Worm (Caenorhabditis elegans) whole organism, midembryonic: ENCODE data around the gene rgs-10.

ENCODE experiments used
- T22C8.4 ChIP-seq: fragments of 200-800 bp; sonication (Bioruptor generic); IDR thresholded peaks from 2 replicates; pipeline ENCODE4 v1.3.6; 2022; ENCODE audit warnings: missing genetic modification characterization, missing compliant biosample characterization
- cog-1 ChIP-seq: sonication (generic microtip); optimal IDR thresholded peaks from 2 replicates; lab custom pipeline; 2016; ENCODE audit warnings: missing genetic modification characterization, missing compliant biosample characterization
- flt-1 ChIP-seq: fragments of 200-800 bp; sonication (Bioruptor generic); IDR thresholded peaks from 2 replicates; pipeline ENCODE4 v1.3.6; 2022; ENCODE audit warnings: missing genetic modification characterization, missing compliant biosample characterization
- klf-2 ChIP-seq: fragments of 200-800 bp; sonication (Bioruptor generic); conservative IDR thresholded peaks from 2 replicates; pipeline ENCODE4 v1.3.6; 2022; ENCODE audit warnings: missing genetic modification reagents, missing genetic modification characterization, missing compliant biosample characterization
- med-1 ChIP-seq: sonication (generic microtip); optimal IDR thresholded peaks from 2 replicates; lab custom pipeline; 2017; ENCODE audit warnings: missing genetic modification characterization, mild to moderate bottlenecking, missing compliant biosample characterization, antibody characterized with exemption, missing genetic modification reagents; ENCODE audit not compliant: insufficient read depth
- ref-1 ChIP-seq: fragments of 200-800 bp; sonication (Bioruptor generic); conservative IDR thresholded peaks from 2 replicates; pipeline ENCODE4 v1.3.6; 2022; ENCODE audit warnings: missing genetic modification reagents, missing genetic modification characterization, missing compliant biosample characterization
- tab-1 ChIP-seq: fragments of 200-800 bp; sonication (Bioruptor generic); IDR thresholded peaks from 2 replicates; pipeline ENCODE4 v1.3.6; 2022; ENCODE audit warnings: missing genetic modification characterization, missing compliant biosample characterization
- ztf-23 ChIP-seq: fragments of 200-800 bp; sonication (Bioruptor generic); IDR thresholded peaks from 2 replicates; pipeline ENCODE4 v1.3.6; 2022; ENCODE audit warnings: missing genetic modification reagents, missing genetic modification characterization, missing compliant biosample characterization
- ztf-29 ChIP-seq: fragments of 200-800 bp; sonication (Bioruptor generic); IDR thresholded peaks from 2 replicates; pipeline ENCODE4 v1.3.6; 2022; ENCODE audit warnings: missing genetic modification reagents, missing genetic modification characterization, missing compliant biosample characterization

The rgs-10 gene

ce11 chrX:14962456-14962855, at the start of gene rgs-10:
rgs-10 (plus strand) TSS chrX:14962756.
- TF ChIP-seq cog-1 (no peak), tab-1 (GFP tag; lab: Robert Waterston, UW) (no peak), flt-1 (GFP tag; lab: Robert Waterston, UW) (no peak), ztf-29 (GFP tag; lab: Robert Waterston, UW) (no peak), med-1 (GFP tag; lab: Kevin White, UChicago) (no peak), ref-1 (GFP tag; lab: Robert Waterston, UW) (no peak), ztf-23 (GFP tag; lab: Robert Waterston, UW) (no peak)

ce11 chrX:14916767-14917166, 45.8 kb upstream of the rgs-10 start:
- TF ChIP-seq ztf-29 (GFP tag; lab: Robert Waterston, UW) (no peak), med-1 (GFP tag; lab: Kevin White, UChicago) (no peak), tab-1 (GFP tag; lab: Robert Waterston, UW) (no peak), cog-1 (no peak)

- no peak for TF ChIP-seq ztf-23 (GFP tag; lab: Robert Waterston, UW)
- no peak for TF ChIP-seq ztf-29 (GFP tag; lab: Robert Waterston, UW)
- TF ChIP-seq ref-1 (GFP tag; lab: Robert Waterston, UW): no peak
- no peak for TF ChIP-seq klf-2
- no peak for TF ChIP-seq flt-1 (GFP tag; lab: Robert Waterston, UW)
- TF ChIP-seq tab-1 (GFP tag; lab: Robert Waterston, UW): no peak
- TF ChIP-seq med-1 (GFP tag; lab: Kevin White, UChicago): no peak
- no peak for TF ChIP-seq cog-1
- no peak for TF ChIP-seq T22C8.4 (GFP tag; lab: Robert Waterston, UW)
These were observed 44.0 kb upstream of the rgs-10 start, which contains the start of gene npr-40 for ce11 chrX:14918538-14918937. npr-40 (plus strand) TSS chrX:14918838.

- TF ChIP-seq T22C8.4 (GFP tag; lab: Robert Waterston, UW) (no peak), ztf-23 (GFP tag; lab: Robert Waterston, UW) (no peak), tab-1 (GFP tag; lab: Robert Waterston, UW) (no peak), ztf-29 (GFP tag; lab: Robert Waterston, UW) (no peak), med-1 (GFP tag; lab: Kevin White, UChicago) (no peak), cog-1 (no peak), klf-2 (no peak)
These were observed 41.7 kb upstream of the rgs-10 start for ce11 chrX:14920880-14921279.

- TF ChIP-seq tab-1 (GFP tag; lab: Robert Waterston, UW) (no peak), med-1 (GFP tag; lab: Kevin White, UChicago) (no peak), ztf-23 (GFP tag; lab: Robert Waterston, UW) (no peak)
These were observed 39.8 kb upstream of the rgs-10 start for ce11 chrX:14922758-14923157.

ce11 chrX:14928854-14929253, 33.7 kb upstream of the rgs-10 start, which contains the start of gene ntr-2:
ntr-2 (minus strand) TSS chrX:14928954.
- TF ChIP-seq ztf-29 (GFP tag; lab: Robert Waterston, UW) (no peak), cog-1 (no peak), tab-1 (GFP tag; lab: Robert Waterston, UW) (no peak), ref-1 (GFP tag; lab: Robert Waterston, UW) (no peak), med-1 (GFP tag; lab: Kevin White, UChicago) (no peak), klf-2 (no peak), ztf-23 (GFP tag; lab: Robert Waterston, UW) (no peak), T22C8.4 (GFP tag; lab: Robert Waterston, UW) (no peak), flt-1 (GFP tag; lab: Robert Waterston, UW) (no peak)

ce11 chrX:14929512-14929911, 33.0 kb upstream of the rgs-10 start:
- no peak for TF ChIP-seq T22C8.4 (GFP tag; lab: Robert Waterston, UW)
- no peak for TF ChIP-seq ztf-23 (GFP tag; lab: Robert Waterston, UW)
- no peak for TF ChIP-seq klf-2
- no peak for TF ChIP-seq cog-1
- TF ChIP-seq ref-1 (GFP tag; lab: Robert Waterston, UW): no peak
- TF ChIP-seq med-1 (GFP tag; lab: Kevin White, UChicago): no peak
- no peak for TF ChIP-seq ztf-29 (GFP tag; lab: Robert Waterston, UW)
- TF ChIP-seq tab-1 (GFP tag; lab: Robert Waterston, UW): no peak
- no peak for TF ChIP-seq flt-1 (GFP tag; lab: Robert Waterston, UW)

- TF ChIP-seq cog-1: no peak
- TF ChIP-seq ref-1 (GFP tag; lab: Robert Waterston, UW): no peak
- TF ChIP-seq T22C8.4 (GFP tag; lab: Robert Waterston, UW): no peak
- TF ChIP-seq ztf-29 (GFP tag; lab: Robert Waterston, UW): no peak
- TF ChIP-seq tab-1 (GFP tag; lab: Robert Waterston, UW): no peak
- no peak for TF ChIP-seq ztf-23 (GFP tag; lab: Robert Waterston, UW)
- no peak for TF ChIP-seq klf-2
- TF ChIP-seq med-1 (GFP tag; lab: Kevin White, UChicago): no peak
- no peak for TF ChIP-seq flt-1 (GFP tag; lab: Robert Waterston, UW)
These were observed 31.1 kb upstream of the rgs-10 start for ce11 chrX:14931443-14931842.

- TF ChIP-seq klf-2: no peak
- TF ChIP-seq T22C8.4 (GFP tag; lab: Robert Waterston, UW): no peak
- TF ChIP-seq ztf-23 (GFP tag; lab: Robert Waterston, UW): no peak
- no peak for TF ChIP-seq med-1 (GFP tag; lab: Kevin White, UChicago)
- no peak for TF ChIP-seq ref-1 (GFP tag; lab: Robert Waterston, UW)
- no peak for TF ChIP-seq cog-1
- no peak for TF ChIP-seq ztf-29 (GFP tag; lab: Robert Waterston, UW)
- no peak for TF ChIP-seq flt-1 (GFP tag; lab: Robert Waterston, UW)
- TF ChIP-seq tab-1 (GFP tag; lab: Robert Waterston, UW): no peak
These were observed 24.4 kb upstream of the rgs-10 start for ce11 chrX:14938188-14938587.

ce11 chrX:14946217-14946463, 16.4 kb upstream of the rgs-10 start, which contains the start of gene mrp-5:
mrp-5 (minus strand) TSS chrX:14946317.
- TF ChIP-seq ztf-23 (GFP tag; lab: Robert Waterston, UW): no peak
- no peak for TF ChIP-seq flt-1 (GFP tag; lab: Robert Waterston, UW)
- TF ChIP-seq ztf-29 (GFP tag; lab: Robert Waterston, UW): no peak
- TF ChIP-seq T22C8.4 (GFP tag; lab: Robert Waterston, UW): no peak
- TF ChIP-seq tab-1 (GFP tag; lab: Robert Waterston, UW): no peak
- TF ChIP-seq klf-2: no peak
- no peak for TF ChIP-seq ref-1 (GFP tag; lab: Robert Waterston, UW)
- no peak for TF ChIP-seq med-1 (GFP tag; lab: Kevin White, UChicago)
- no peak for TF ChIP-seq cog-1
